Fruit fly (Drosophila melanogaster) Kc167 (cell line): ENCODE data around the gene CG31093.

ENCODE experiments used
- Myc ChIP-seq: fragments of >200 bp; optimal IDR thresholded peaks from 2 replicates; lab custom pipeline; 2017; ENCODE audit warnings: missing external identifiers
- Sin3A ChIP-seq: fragments of >200 bp; optimal IDR thresholded peaks from 2 replicates; lab custom pipeline; 2018; ENCODE audit warnings: missing external identifiers
- h ChIP-seq: fragments of >200 bp; optimal IDR thresholded peaks from 3 replicates; lab custom pipeline; 2018; ENCODE audit warnings: missing external identifiers
- insv ChIP-seq: fragments of >200 bp; optimal IDR thresholded peaks from 3 replicates; lab custom pipeline; 2018; ENCODE audit warnings: missing external identifiers
- psq ChIP-seq: fragments of >200 bp; optimal IDR thresholded peaks from 2 replicates; lab custom pipeline; 2017; ENCODE audit warnings: missing external identifiers
- ttk ChIP-seq: sonication (Bioruptor generic); optimal IDR thresholded peaks from 2 replicates; lab custom pipeline; 2017; ENCODE audit warnings: missing external identifiers

CG31093 gene

DNA sequence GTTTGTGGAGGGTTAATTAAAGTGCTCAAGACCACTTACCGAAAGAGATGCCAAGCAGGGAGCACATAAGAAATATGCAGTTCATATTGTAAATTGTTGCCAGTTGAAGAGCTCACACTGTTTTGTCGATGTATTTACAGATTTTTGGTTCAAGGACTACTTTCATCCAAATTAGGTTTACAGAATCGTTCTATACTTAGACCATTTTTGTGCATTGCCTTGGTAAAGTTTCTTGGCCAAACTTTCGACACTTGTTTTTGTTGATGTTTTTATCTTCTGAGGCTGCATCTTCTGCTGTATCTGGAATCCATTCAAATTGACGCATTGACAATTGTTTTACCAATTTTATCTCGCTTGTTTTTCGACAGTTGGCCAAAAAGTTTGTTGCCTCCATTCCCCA lies at the start of gene CG31093:
Gene CG31093 (minus strand): TSS at position 101 of the 400 bp plus-strand sequence.
- no peak for TF ChIP-seq psq (lab: Kevin White, UChicago)
- no peak for TF ChIP-seq insv
- TF ChIP-seq ttk (lab: Kevin White, UChicago) = no peak
- TF ChIP-seq h (lab: Kevin White, UChicago) = no peak
- no peak for TF ChIP-seq Sin3A (lab: Kevin White, UChicago)
- TF ChIP-seq Myc (lab: Kevin White, UChicago) = no peak

DNA sequence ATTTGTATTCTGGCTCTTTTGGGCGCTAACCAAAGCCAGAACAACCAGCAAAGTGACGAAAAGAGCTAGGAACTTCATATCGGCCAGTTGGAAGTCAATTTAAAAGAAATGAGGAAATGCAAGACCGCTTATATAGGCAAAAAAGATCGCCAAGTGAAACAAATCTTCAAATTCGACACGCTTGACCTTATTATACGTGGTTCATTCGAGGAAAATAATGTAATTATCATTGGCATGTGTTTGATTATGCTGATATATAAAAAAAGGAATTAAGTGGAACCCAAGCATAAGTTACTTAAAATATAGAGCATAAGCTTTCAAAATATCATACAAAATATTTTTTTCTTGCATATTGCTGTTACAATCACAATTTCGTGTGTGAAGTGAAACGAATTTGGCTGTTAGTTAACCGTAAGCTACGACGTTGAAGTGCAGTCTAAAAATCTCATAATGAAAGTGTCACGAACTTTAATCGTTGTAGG lies 41.6 kb upstream of the CG31093 start, which contains the start of the genes Mst57Da and alpha4GT2:
Gene Mst57Da (minus strand): TSS at position 101 of the 482 bp plus-strand sequence.
Gene alpha4GT2 (plus strand): TSS at position 432 of the 482 bp plus-strand sequence.
- no peak for TF ChIP-seq insv
- no peak for TF ChIP-seq psq (lab: Kevin White, UChicago)
- TF ChIP-seq ttk (lab: Kevin White, UChicago) = no peak
- no peak for TF ChIP-seq Myc (lab: Kevin White, UChicago)
- no peak for TF ChIP-seq Sin3A (lab: Kevin White, UChicago)
- TF ChIP-seq h (lab: Kevin White, UChicago) = no peak

DNA sequence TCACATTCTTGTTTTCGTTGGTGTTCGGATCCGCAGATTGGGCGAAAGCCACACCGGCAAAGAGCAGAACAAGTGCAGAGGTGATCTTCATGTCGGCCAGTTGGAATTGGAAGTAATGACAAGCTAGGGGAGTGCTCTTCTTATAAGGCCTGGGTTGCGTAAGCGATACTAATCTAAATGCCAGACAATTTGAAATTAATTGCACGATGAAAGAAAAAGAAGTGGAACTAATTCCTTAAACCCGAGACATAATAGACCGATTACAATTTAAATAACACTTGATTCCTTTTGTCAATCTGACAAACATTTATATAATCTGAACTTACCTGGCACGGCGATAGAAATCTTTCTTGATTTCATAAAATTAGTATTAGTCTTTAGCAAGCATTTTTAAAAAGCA lies 40.5 kb upstream of the CG31093 start, which contains the start of gene Mst57Db:
Gene Mst57Db (minus strand): TSS at position 101 of the 400 bp plus-strand sequence.
- no peak for TF ChIP-seq Sin3A (lab: Kevin White, UChicago)
- no peak for TF ChIP-seq h (lab: Kevin White, UChicago)
- TF ChIP-seq ttk (lab: Kevin White, UChicago) = no peak
- TF ChIP-seq Myc (lab: Kevin White, UChicago) = no peak
- no peak for TF ChIP-seq psq (lab: Kevin White, UChicago)
- TF ChIP-seq insv = no peak

DNA sequence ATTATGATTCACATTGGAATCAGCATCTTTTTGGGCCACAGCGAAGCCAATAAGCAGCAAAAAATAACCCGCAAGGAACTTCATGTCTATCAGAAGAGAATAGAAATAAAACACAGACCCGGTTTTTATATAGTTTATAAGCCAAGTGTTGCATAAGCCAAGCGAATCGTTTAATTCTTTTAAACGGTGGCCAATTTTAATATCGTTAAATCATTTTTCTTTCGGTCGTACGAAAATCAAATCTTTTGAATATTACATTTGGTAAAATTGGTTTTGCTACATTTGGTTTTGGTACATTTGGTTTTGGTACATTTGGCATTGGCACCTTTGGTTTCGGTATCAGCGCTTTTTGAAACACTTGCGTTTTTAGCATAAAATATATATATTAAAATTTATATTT lies 39.9 kb upstream of the CG31093 start, which contains the start of gene Sfp96F:
Gene Sfp96F (minus strand): TSS at position 101 of the 400 bp plus-strand sequence.
- TF ChIP-seq ttk (lab: Kevin White, UChicago) (no peak), psq (lab: Kevin White, UChicago) (no peak), h (lab: Kevin White, UChicago) (no peak), Sin3A (lab: Kevin White, UChicago) (no peak), Myc (lab: Kevin White, UChicago) (no peak), insv (no peak)

DNA sequence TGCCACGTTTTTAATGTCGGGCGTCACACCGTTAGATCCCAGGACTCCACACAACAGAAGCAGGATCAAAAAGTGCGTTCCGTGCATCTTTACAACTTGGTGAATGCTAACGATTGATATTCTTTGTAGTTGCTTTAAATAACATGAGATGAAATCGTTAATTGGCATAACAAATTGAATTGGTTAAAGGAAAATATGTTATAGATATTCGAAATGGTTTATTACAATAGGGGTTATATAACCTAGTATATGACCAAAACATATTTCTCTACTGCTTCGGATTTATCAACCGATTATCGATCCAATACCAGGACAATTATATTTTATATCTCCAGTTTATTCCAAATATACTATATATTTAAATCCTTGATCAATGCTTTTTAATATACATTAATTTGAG lies 39.3 kb upstream of the CG31093 start, which contains the start of gene Mst57Dc:
Gene Mst57Dc (minus strand): TSS at position 101 of the 400 bp plus-strand sequence.
- TF ChIP-seq ttk (lab: Kevin White, UChicago) = no peak
- TF ChIP-seq psq (lab: Kevin White, UChicago) = no peak
- TF ChIP-seq h (lab: Kevin White, UChicago) = no peak
- no peak for TF ChIP-seq Sin3A (lab: Kevin White, UChicago)

dm6 chr3R:25815179-25815578 lies 24.9 kb upstream of the CG31093 start, which contains the start of gene CG14354:
TSS of gene CG14354 (plus strand) at chr3R:25815479.
- TF ChIP-seq ttk (lab: Kevin White, UChicago) (no peak), h (lab: Kevin White, UChicago) (no peak), psq (lab: Kevin White, UChicago) (no peak), insv (no peak), Myc (lab: Kevin White, UChicago) (no peak), Sin3A (lab: Kevin White, UChicago) (no peak)

DNA sequence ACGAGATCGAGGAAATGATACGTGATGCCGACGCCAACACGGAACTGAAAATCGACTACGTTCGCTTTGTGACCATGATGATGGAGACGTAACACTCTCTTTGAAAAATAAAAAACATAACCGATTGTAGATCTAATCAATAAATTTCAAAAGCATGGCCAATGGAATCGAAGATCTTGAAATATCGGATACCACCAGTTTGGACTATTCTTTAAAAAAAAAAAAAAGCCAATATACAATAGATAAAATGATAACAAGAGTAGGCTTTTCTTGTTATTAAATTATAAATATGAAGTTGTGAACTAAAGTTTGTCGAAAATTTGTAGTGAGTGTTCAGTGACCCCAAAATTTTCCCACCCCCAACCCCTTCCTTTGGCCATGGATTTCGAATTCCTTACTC lies 21.3 kb upstream of the CG31093 start, which contains the start of the genes Acam and CG17770:
Gene Acam (plus strand): TSS at position 301 of the 400 bp plus-strand sequence.
Gene CG17770 (plus strand): TSS at position 301 of the 400 bp plus-strand sequence.
- TF ChIP-seq insv = no peak
- no peak for TF ChIP-seq Myc (lab: Kevin White, UChicago)
- TF ChIP-seq Sin3A (lab: Kevin White, UChicago) = no peak
- TF ChIP-seq psq (lab: Kevin White, UChicago) = no peak
- TF ChIP-seq ttk (lab: Kevin White, UChicago) = no peak

- TF ChIP-seq Myc (lab: Kevin White, UChicago) (no peak), insv (no peak), psq (lab: Kevin White, UChicago) (no peak), h (lab: Kevin White, UChicago) (no peak), ttk (lab: Kevin White, UChicago) (no peak), Sin3A (lab: Kevin White, UChicago) (no peak)
These were observed 20.5 kb upstream of the CG31093 start, which contains the start of gene CG5024 for dm6 chr3R:25810796-25811195. TSS of gene CG5024 (plus strand) at chr3R:25811096.

DNA sequence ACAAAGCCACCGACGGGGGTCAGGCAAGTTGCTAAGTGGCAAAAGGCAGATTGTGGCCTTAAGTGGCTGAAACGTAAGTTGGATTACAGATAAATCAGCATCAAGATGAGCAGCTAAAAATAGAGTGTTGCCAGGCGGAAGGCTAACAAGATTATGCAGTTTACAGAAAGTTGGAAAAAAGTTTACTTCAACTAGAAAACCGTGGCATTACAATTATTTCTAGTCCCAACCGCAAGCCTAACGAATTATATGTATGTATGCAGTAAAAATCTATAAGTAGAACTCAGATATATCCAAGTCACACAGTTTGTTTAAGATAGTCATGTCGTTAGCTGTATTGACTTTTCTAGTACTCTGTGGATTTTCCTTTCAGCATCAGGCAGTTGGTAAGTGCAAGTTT lies 15.9 kb upstream of the CG31093 start, which contains the start of gene BG642167:
Gene BG642167 (plus strand): TSS at position 301 of the 400 bp plus-strand sequence.
- TF ChIP-seq h (lab: Kevin White, UChicago) (no peak), Sin3A (lab: Kevin White, UChicago) (no peak), psq (lab: Kevin White, UChicago) (no peak), Myc (lab: Kevin White, UChicago) (no peak), ttk (lab: Kevin White, UChicago) (no peak), insv (no peak)

DNA sequence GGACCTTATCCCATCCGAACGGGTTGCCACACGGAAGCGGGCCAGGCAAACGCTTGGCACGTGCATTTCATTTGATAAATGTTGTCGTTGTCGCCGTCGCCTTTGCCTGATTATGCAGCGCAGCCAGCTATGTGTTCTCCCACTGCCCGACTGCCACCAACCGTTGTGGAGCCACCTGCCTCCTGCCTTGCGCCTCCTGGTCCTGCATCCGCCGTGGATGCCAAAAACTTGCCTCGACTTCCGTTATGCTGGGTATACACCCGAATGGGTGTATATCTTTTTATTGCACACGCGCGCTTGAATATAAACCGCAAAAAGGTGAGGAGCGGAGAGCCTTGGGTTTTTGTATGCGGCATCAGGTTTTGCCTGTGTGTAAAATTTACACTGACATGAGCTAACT lies 1.5 kb upstream of the CG31093 start:
- TF ChIP-seq psq (lab: Kevin White, UChicago) (no peak), ttk (lab: Kevin White, UChicago) (no peak), Myc (lab: Kevin White, UChicago) (no peak), Sin3A (lab: Kevin White, UChicago) (no peak)

- TF ChIP-seq ttk (lab: Kevin White, UChicago) = no peak
- no peak for TF ChIP-seq h (lab: Kevin White, UChicago)
- TF ChIP-seq Sin3A (lab: Kevin White, UChicago) = no peak
- no peak for TF ChIP-seq insv
- no peak for TF ChIP-seq Myc (lab: Kevin White, UChicago)
- no peak for TF ChIP-seq psq (lab: Kevin White, UChicago)
These were observed 916 bp downstream of the CG31093 start, which contains the start of gene CG31380 for dm6 chr3R:25789355-25789754. TSS of gene CG31380 (minus strand) at chr3R:25789455.

dm6 chr3R:25787198-25787597 lies 3.1 kb downstream of the CG31093 start, which contains the start of gene CG4960:
TSS of gene CG4960 (minus strand) at chr3R:25787298.
- no peak for TF ChIP-seq psq (lab: Kevin White, UChicago)
- no peak for TF ChIP-seq Myc (lab: Kevin White, UChicago)
- no peak for TF ChIP-seq h (lab: Kevin White, UChicago)
- no peak for TF ChIP-seq insv
- no peak for TF ChIP-seq ttk (lab: Kevin White, UChicago)
